Worm (Caenorhabditis elegans) whole organism, mixed stage, embryonic: ENCODE results near the gene F20D6.2.

ENCODE experiments used
- M03D4.4 ChIP-seq: sonication (generic microtip); optimal IDR thresholded peaks from 2 replicates; lab custom pipeline; 2017; ENCODE audit warnings: mild to moderate bottlenecking, missing genetic modification characterization, missing compliant biosample characterization
- bed-3 ChIP-seq: fragments of 200-800 bp; sonication (Bioruptor generic); optimal IDR thresholded peaks from 3 replicates; lab custom pipeline; 2018; ENCODE audit warnings: mild to moderate bottlenecking, missing genetic modification characterization, moderate library complexity, missing compliant biosample characterization
- ceh-39 ChIP-seq: fragments of 150-350 bp; optimal IDR thresholded peaks from 2 replicates; lab custom pipeline; 2014; ENCODE audit warnings: missing biosample characterization, missing genetic modification characterization
- ceh-43 ChIP-seq: fragments of 200-800 bp; sonication (Bioruptor generic); optimal IDR thresholded peaks from 2 replicates; lab custom pipeline; 2018; ENCODE audit warnings: mild to moderate bottlenecking, missing genetic modification characterization, moderate library complexity, missing compliant biosample characterization
- ceh-83 ChIP-seq: fragments of 200-800 bp; sonication (Bioruptor generic); optimal IDR thresholded peaks from 2 replicates; lab custom pipeline; 2018; ENCODE audit warnings: mild to moderate bottlenecking, missing genetic modification characterization, missing compliant biosample characterization
- ces-1 ChIP-seq: fragments of 150-350 bp; optimal IDR thresholded peaks from 2 replicates; lab custom pipeline; 2014; ENCODE audit warnings: missing biosample characterization, missing genetic modification reagents, missing genetic modification characterization
- drap-1 ChIP-seq: fragments of 200-800 bp; sonication (Bioruptor generic); optimal IDR thresholded peaks from 3 replicates; lab custom pipeline; 2018; ENCODE audit warnings: mild to moderate bottlenecking, missing genetic modification characterization, missing compliant biosample characterization
- elt-1 ChIP-seq: sonication (generic microtip); optimal IDR thresholded peaks from 2 replicates; lab custom pipeline; 2017; ENCODE audit warnings: missing genetic modification characterization, mild to moderate bottlenecking, missing compliant biosample characterization, antibody characterized with exemption, moderate library complexity, borderline replicate concordance; ENCODE audit not compliant: insufficient read depth
- elt-3 ChIP-seq: fragments of 150-350 bp; optimal IDR thresholded peaks from 2 replicates; lab custom pipeline; 2014; ENCODE audit warnings: missing biosample characterization, missing genetic modification characterization
- flh-1 ChIP-seq: fragments of 200-800 bp; sonication (Bioruptor generic); optimal IDR thresholded peaks from 2 replicates; lab custom pipeline; 2018; ENCODE audit warnings: mild to moderate bottlenecking, missing genetic modification characterization, moderate library complexity, missing compliant biosample characterization
- ham-2 ChIP-seq: fragments of 200-800 bp; sonication (Bioruptor generic); optimal IDR thresholded peaks from 2 replicates; lab custom pipeline; 2018; ENCODE audit warnings: mild to moderate bottlenecking, missing genetic modification characterization, missing compliant biosample characterization
- hlh-1 ChIP-seq: fragments of 150-350 bp; optimal IDR thresholded peaks from 2 replicates; lab custom pipeline; 2014; ENCODE audit warnings: missing biosample characterization, missing genetic modification reagents, missing genetic modification characterization
- lin-13 ChIP-seq: fragments of 150-350 bp; optimal IDR thresholded peaks from 2 replicates; lab custom pipeline; 2014; ENCODE audit warnings: missing biosample characterization, missing genetic modification characterization
- lin-32 ChIP-seq: fragments of 200-800 bp; sonication (Bioruptor generic); optimal IDR thresholded peaks from 2 replicates; lab custom pipeline; 2018; ENCODE audit warnings: mild to moderate bottlenecking, missing genetic modification characterization, missing compliant biosample characterization
- lsy-2 ChIP-seq: fragments of 150-350 bp; optimal IDR thresholded peaks from 2 replicates; lab custom pipeline; 2014; ENCODE audit warnings: missing biosample characterization, missing genetic modification characterization
- mab-5 ChIP-seq: fragments of 150-350 bp; optimal IDR thresholded peaks from 2 replicates; lab custom pipeline; 2014; ENCODE audit warnings: missing biosample characterization, missing genetic modification characterization
- mls-2 ChIP-seq: sonication (generic microtip); optimal IDR thresholded peaks from 2 replicates; lab custom pipeline; 2016; ENCODE audit warnings: mild to moderate bottlenecking, missing genetic modification characterization, moderate library complexity, missing compliant biosample characterization
- nhr-12 ChIP-seq: fragments of 150-350 bp; optimal IDR thresholded peaks from 2 replicates; lab custom pipeline; 2014; ENCODE audit warnings: missing biosample characterization, missing genetic modification characterization
- nhr-2 ChIP-seq: fragments of 150-350 bp; optimal IDR thresholded peaks from 2 replicates; lab custom pipeline; 2014; ENCODE audit warnings: missing biosample characterization, missing genetic modification characterization
- nhr-237 ChIP-seq: fragments of 150-350 bp; optimal IDR thresholded peaks from 2 replicates; lab custom pipeline; 2014; ENCODE audit warnings: missing biosample characterization, missing genetic modification characterization
- nhr-28 ChIP-seq: fragments of 150-350 bp; optimal IDR thresholded peaks from 2 replicates; lab custom pipeline; 2014; ENCODE audit warnings: missing biosample characterization, missing genetic modification characterization
- pha-4 ChIP-seq: fragments of 150-350 bp; optimal IDR thresholded peaks from 2 replicates; lab custom pipeline; 2018; ENCODE audit warnings: missing biosample characterization, missing genetic modification reagents, missing genetic modification characterization
- snpc-4 ChIP-seq: fragments of 150-350 bp; optimal IDR thresholded peaks from 2 replicates; lab custom pipeline; 2014; ENCODE audit warnings: missing biosample characterization, missing genetic modification characterization
- sptf-1 ChIP-seq: sonication (generic microtip); optimal IDR thresholded peaks from 2 replicates; lab custom pipeline; 2017; ENCODE audit warnings: mild to moderate bottlenecking, missing genetic modification characterization, moderate library complexity, missing compliant biosample characterization
- tbx-8 ChIP-seq: fragments of 200-800 bp; sonication (Bioruptor generic); optimal IDR thresholded peaks from 2 replicates; lab custom pipeline; 2018; ENCODE audit warnings: mild to moderate bottlenecking, missing genetic modification characterization, moderate library complexity, missing compliant biosample characterization
- unc-39 ChIP-seq: fragments of 150-350 bp; optimal IDR thresholded peaks from 2 replicates; lab custom pipeline; 2014; ENCODE audit warnings: missing biosample characterization, missing genetic modification characterization
- zip-8 ChIP-seq: fragments of 150-350 bp; optimal IDR thresholded peaks from 2 replicates; lab custom pipeline; 2014; ENCODE audit warnings: missing biosample characterization, missing genetic modification characterization
- ztf-11 ChIP-seq: fragments of 150-350 bp; optimal IDR thresholded peaks from 2 replicates; lab custom pipeline; 2014; ENCODE audit warnings: missing biosample characterization, missing genetic modification characterization

F20D6.2 gene

ce11 chrV:8211993-8212392, 26.2 kb downstream of the F20D6.2 start:
- TF ChIP-seq ceh-39 (tag; lab: Kevin White, UChicago), result no peak
- TF ChIP-seq tbx-8 (GFP tag; lab: Kevin White, UChicago), result no peak
- no peak for TF ChIP-seq nhr-12 (tag; lab: Kevin White, UChicago)
- TF ChIP-seq ceh-83 (GFP tag; lab: Kevin White, UChicago), result no peak
- TF ChIP-seq ztf-11 (tag; lab: Kevin White, UChicago), result no peak
- TF ChIP-seq lin-13 (tag; lab: Kevin White, UChicago), result no peak
- TF ChIP-seq nhr-2 (tag; lab: Kevin White, UChicago), result no peak
- TF ChIP-seq drap-1, result no peak
- TF ChIP-seq snpc-4 (tag; lab: Kevin White, UChicago), result no peak
- TF ChIP-seq ceh-43 (GFP tag; lab: Kevin White, UChicago), result no peak
- TF ChIP-seq elt-1 (tag; lab: Kevin White, UChicago), result no peak
- no peak for TF ChIP-seq pha-4
- no peak for TF ChIP-seq hlh-1 (tag; lab: Kevin White, UChicago)
- TF ChIP-seq bed-3 (GFP tag; lab: Kevin White, UChicago), result no peak
- no peak for TF ChIP-seq nhr-28 (tag; lab: Kevin White, UChicago)

- no peak for TF ChIP-seq flh-1
- TF ChIP-seq ceh-39 (tag; lab: Kevin White, UChicago), result no peak
- no peak for TF ChIP-seq mls-2 (tag; lab: Kevin White, UChicago)
- no peak for TF ChIP-seq M03D4.4 (tag; lab: Kevin White, UChicago)
- no peak for TF ChIP-seq unc-39 (tag; lab: Kevin White, UChicago)
- no peak for TF ChIP-seq snpc-4 (tag; lab: Kevin White, UChicago)
Observed at ce11 chrV:8212816-8213215, 27.0 kb downstream of the F20D6.2 start.

ce11 chrV:8213868-8214267, 28.0 kb downstream of the F20D6.2 start, which contains the start of gene K07C11.7:
Gene K07C11.7, minus strand, starts transcription at chrV:8213968.
- no peak for TF ChIP-seq bed-3 (GFP tag; lab: Kevin White, UChicago)
- no peak for TF ChIP-seq ham-2
- no peak for TF ChIP-seq ces-1 (GFP tag; lab: Kevin White, UChicago)
- no peak for TF ChIP-seq zip-8 (tag; lab: Kevin White, UChicago)
- no peak for TF ChIP-seq mab-5 (tag; lab: Kevin White, UChicago)
- TF ChIP-seq nhr-12 (tag; lab: Kevin White, UChicago), result no peak

- TF ChIP-seq nhr-237 (tag; lab: Kevin White, UChicago) (no peak), lin-13 (tag; lab: Kevin White, UChicago) (no peak), nhr-28 (tag; lab: Kevin White, UChicago) (no peak), snpc-4 (tag; lab: Kevin White, UChicago) (no peak), ceh-39 (tag; lab: Kevin White, UChicago) (no peak), unc-39 (tag; lab: Kevin White, UChicago) (no peak), mab-5 (tag; lab: Kevin White, UChicago) (no peak), lsy-2 (no peak)
Observed at ce11 chrV:8215158-8215557, 29.3 kb downstream of the F20D6.2 start.

- TF ChIP-seq ceh-83 (GFP tag; lab: Kevin White, UChicago) (no peak), lin-32 (GFP tag; lab: Kevin White, UChicago) (no peak), sptf-1 (tag; lab: Kevin White, UChicago) (no peak), elt-3 (no peak)
Observed at ce11 chrV:8217118-8217517, 31.3 kb downstream of the F20D6.2 start.

ce11 chrV:8217661-8218265, 31.9 kb downstream of the F20D6.2 start, which contains the start of gene K07C11.8:
Gene K07C11.8, minus strand, starts transcription at chrV:8217884.
- peak; percentile 3 for TF ChIP-seq ces-1 (GFP tag; lab: Kevin White, UChicago)
- TF ChIP-seq lin-13 (tag; lab: Kevin White, UChicago), result no peak
